Worm (Caenorhabditis elegans): ENCODE measurements around the gene pkg-2.

The pkg-2 gene

DNA sequence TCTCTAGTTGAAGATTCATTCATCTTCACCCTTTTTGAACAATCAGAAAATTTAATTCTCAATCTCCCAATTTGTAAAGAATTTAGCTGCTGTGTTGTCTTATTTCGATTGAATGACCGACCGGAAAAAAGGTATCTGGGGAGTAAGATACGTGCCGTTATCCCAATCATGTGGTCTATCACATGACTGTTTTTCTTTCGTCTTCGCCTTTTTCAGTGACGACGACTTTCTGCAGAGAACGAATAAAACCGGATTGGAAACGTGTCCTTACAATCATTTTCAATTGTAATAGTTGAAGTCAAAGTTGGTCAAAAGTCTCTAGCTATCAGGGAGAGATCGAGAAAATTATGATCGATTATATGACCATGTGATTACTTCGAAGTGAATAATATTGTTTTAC, 8.3 kb downstream of the pkg-2 start (continued):
- TF ChIP-seq hlh-11 (tag; optimal IDR thresholded peaks at IDR 0.05) = peak; percentile 74
- TF ChIP-seq set-16 (GFP tag; IDR thresholded peaks at IDR 0.05) = no peak
- TF ChIP-seq zag-1 (tag; optimal IDR thresholded peaks at IDR 0.05) = no peak
- TF ChIP-seq zip-11 (GFP tag; IDR thresholded peaks at IDR 0.05) = no peak
- no peak for TF ChIP-seq F26F4.8 (GFP tag; conservative IDR thresholded peaks at IDR 0.05)
- TF ChIP-seq ceh-82 (tag; optimal IDR thresholded peaks at IDR 0.05) = no peak
- no peak for TF ChIP-seq R02D3.7 (tag; optimal IDR thresholded peaks at IDR 0.05)
- no peak for TF ChIP-seq lim-7 (GFP tag; IDR thresholded peaks at IDR 0.05)
- TF ChIP-seq tag-97 (GFP tag; IDR thresholded peaks at IDR 0.05) = no peak
- peak; percentile 55 for TF ChIP-seq cey-2 (tag; optimal IDR thresholded peaks at IDR 0.05; ENCODE audit: borderline replicate concordance, insufficient read depth)
- TF ChIP-seq nhr-25 (tag; optimal IDR thresholded peaks at IDR 0.05; ENCODE audit: borderline replicate concordance, insufficient read depth) = peak; percentile 18
- no peak for TF ChIP-seq php-3 (GFP tag; IDR thresholded peaks at IDR 0.05)
- TF ChIP-seq nhr-6 (tag; optimal IDR thresholded peaks at IDR 0.05) = no peak
- TF ChIP-seq pqm-1 (tag; optimal IDR thresholded peaks at IDR 0.05) = no peak
- no peak for TF ChIP-seq Y75B8A.6 (GFP tag; IDR thresholded peaks at IDR 0.05)
- TF ChIP-seq nhr-28 (tag; optimal IDR thresholded peaks at IDR 0.05) = peak; percentile 75
- TF ChIP-seq lin-39 (tag; optimal IDR thresholded peaks at IDR 0.05) = no peak
- peak; percentile 34; the same call in 1 of the 2 replicates for TF ChIP-seq mdt-29 (GFP tag; IDR thresholded peaks at IDR 0.05)
- TF ChIP-seq daf-8 (GFP tag; IDR thresholded peaks at IDR 0.05) = no peak
- no peak for TF ChIP-seq ZK337.2 (GFP tag; IDR thresholded peaks at IDR 0.05)
- no peak for TF ChIP-seq sdz-12 (GFP tag; optimal IDR thresholded peaks at IDR 0.05)
- no peak for TF ChIP-seq D1046.2 (GFP tag; IDR thresholded peaks at IDR 0.05)
- no peak for TF ChIP-seq ceh-44 (GFP tag; IDR thresholded peaks at IDR 0.05)
- TF ChIP-seq ama-1 (optimal IDR thresholded peaks at IDR 0.05) = no peak
- TF ChIP-seq ceh-20 (GFP tag; IDR thresholded peaks at IDR 0.05) = peak; percentile 20; the same call in 1 of the 2 replicates
- peak; percentile 94 for TF ChIP-seq aha-1 (tag)
- no peak for TF ChIP-seq hmg-1.1 (GFP tag; IDR thresholded peaks at IDR 0.05)
- TF ChIP-seq dmd-6 (GFP tag; IDR thresholded peaks at IDR 0.05) = peak; percentile 69
- no peak for TF ChIP-seq snpc-1.2 (GFP tag; IDR thresholded peaks at IDR 0.05)
- TF ChIP-seq nhr-48 (tag; optimal IDR thresholded peaks at IDR 0.05) = peak; percentile 83
- no peak for TF ChIP-seq lin-15B (tag; optimal IDR thresholded peaks at IDR 0.05)
- TF ChIP-seq F44E2.7 (GFP tag; IDR thresholded peaks at IDR 0.05) = no peak
- TF ChIP-seq rbr-2 (tag; optimal IDR thresholded peaks at IDR 0.05) = peak; percentile 6
- no peak; the same call in 1 of the 2 replicates for TF ChIP-seq mxl-2 (GFP tag; conservative IDR thresholded peaks at IDR 0.05)
- no peak for TF ChIP-seq madf-9 (GFP tag; conservative IDR thresholded peaks at IDR 0.05)
- no peak for TF ChIP-seq unc-62 (GFP tag; optimal IDR thresholded peaks at IDR 0.05 in 1 of 2)
- no peak for TF ChIP-seq unc-62 (tag; optimal IDR thresholded peaks at IDR 0.05)
- TF ChIP-seq egl-27 (tag; optimal IDR thresholded peaks at IDR 0.05) = no peak
- TF ChIP-seq fkh-10 (GFP tag; optimal IDR thresholded peaks at IDR 0.05) = no peak
- TF ChIP-seq nhr-11 (tag; optimal IDR thresholded peaks at IDR 0.05) = no peak
- no peak for TF ChIP-seq lin-29 (GFP tag; IDR thresholded peaks at IDR 0.05)
- TF ChIP-seq hif-1 (tag; optimal IDR thresholded peaks at IDR 0.05) = peak; percentile 28 to 67
- TF ChIP-seq nhr-111 (GFP tag; optimal IDR thresholded peaks at IDR 0.05) = no peak
- TF ChIP-seq unc-130 (GFP tag; optimal IDR thresholded peaks at IDR 0.05) = no peak
- TF ChIP-seq gei-8 (GFP tag; optimal IDR thresholded peaks at IDR 0.05) = no peak
- no peak for TF ChIP-seq nhr-237 (tag; optimal IDR thresholded peaks at IDR 0.05)
- no peak for TF ChIP-seq lin-38 (GFP tag; IDR thresholded peaks at IDR 0.05)
- TF ChIP-seq zfp-3 (GFP tag; conservative IDR thresholded peaks at IDR 0.05) = 0 out of 2 replicates have a peak, but pooled peaks have one; percentile 14
- no peak for TF ChIP-seq ces-1 (GFP tag; optimal IDR thresholded peaks at IDR 0.05)
- TF ChIP-seq lin-13 (GFP tag; optimal IDR thresholded peaks at IDR 0.05) = no peak
- TF ChIP-seq spr-3 (GFP tag; optimal IDR thresholded peaks at IDR 0.05) = no peak
- TF ChIP-seq lin-1 (GFP tag; IDR thresholded peaks at IDR 0.05) = no peak
- TF ChIP-seq dmd-9 (GFP tag; IDR thresholded peaks at IDR 0.05) = no peak
